Fruit fly (Drosophila melanogaster) whole organism, embryonic: Measurements from ENCODE around the gene CG5969.

Experiments used
- Antp ChIP-seq: fragments of 200-800 bp; sonication (Bioruptor generic); optimal IDR thresholded peaks from 3 replicates; lab custom pipeline; 2016; ENCODE audit warnings: missing biosample characterization, missing genetic modification characterization
- CG11504 ChIP-seq: fragments of 200-800 bp; sonication (Bioruptor generic); optimal IDR thresholded peaks from 3 replicates; lab custom pipeline; 2019; ENCODE audit warnings: missing biosample characterization, mild to moderate bottlenecking, missing genetic modification characterization, moderate library complexity
- CG12071 ChIP-seq: fragments of 200-800 bp; sonication (Bioruptor generic); optimal IDR thresholded peaks from 3 replicates; lab custom pipeline; 2018; ENCODE audit warnings: missing biosample characterization, mild to moderate bottlenecking, missing genetic modification characterization
- CG12659 ChIP-seq: fragments of 200-800 bp; sonication (Bioruptor generic); optimal IDR thresholded peaks from 3 replicates; lab custom pipeline; 2017; ENCODE audit warnings: mild to moderate bottlenecking, missing biosample characterization, missing genetic modification reagents, missing genetic modification characterization
- CG14014 ChIP-seq: fragments of 200-800 bp; sonication (Bioruptor generic); IDR thresholded peaks from 2 replicates; pipeline ENCODE4 v1.3.6; 2022; ENCODE audit warnings: missing biosample characterization, missing genetic modification characterization
- CG14965 ChIP-seq: fragments of 200-800 bp; sonication (Bioruptor generic); optimal IDR thresholded peaks from 2 replicates; lab custom pipeline; 2016; ENCODE audit warnings: missing biosample characterization, missing genetic modification characterization, borderline replicate concordance
- CG15011 ChIP-seq: fragments of 200-800 bp; sonication (Bioruptor generic); optimal IDR thresholded peaks from 3 replicates; lab custom pipeline; 2018; ENCODE audit warnings: missing biosample characterization, mild to moderate bottlenecking, missing genetic modification characterization
- CG1647 ChIP-seq: fragments of 200-800 bp; sonication (Bioruptor generic); optimal IDR thresholded peaks from 3 replicates; lab custom pipeline; 2016; ENCODE audit warnings: missing biosample characterization, missing genetic modification characterization
- CG16813 ChIP-seq: fragments of 200-800 bp; sonication (Bioruptor generic); IDR thresholded peaks from 3 replicates; pipeline ENCODE4 v1.3.6; 2022; ENCODE audit warnings: missing biosample characterization, missing genetic modification characterization; ENCODE audit not compliant: partially characterized antibody
- CG16863 ChIP-seq: fragments of 200-800 bp; sonication (Bioruptor generic); optimal IDR thresholded peaks from 3 replicates; lab custom pipeline; 2016; ENCODE audit warnings: missing biosample characterization, missing genetic modification characterization
- CG17568 ChIP-seq: fragments of 200-800 bp; sonication (Bioruptor generic); optimal IDR thresholded peaks from 2 replicates; lab custom pipeline; 2018; ENCODE audit warnings: missing biosample characterization, mild to moderate bottlenecking, missing genetic modification characterization, moderate library complexity
- CG18476 ChIP-seq: fragments of 200-800 bp; sonication (Bioruptor generic); optimal IDR thresholded peaks from 2 replicates; lab custom pipeline; 2016; ENCODE audit warnings: missing biosample characterization, mild to moderate bottlenecking, missing genetic modification characterization
- CG33213 ChIP-seq: fragments of 200-800 bp; sonication (Bioruptor generic); optimal IDR thresholded peaks from 3 replicates; lab custom pipeline; 2016; ENCODE audit warnings: missing biosample characterization, missing genetic modification characterization
- CG4820 ChIP-seq: fragments of 200-800 bp; sonication (Bioruptor generic); optimal IDR thresholded peaks from 3 replicates; lab custom pipeline; 2016; ENCODE audit warnings: missing biosample characterization, missing genetic modification characterization
- CG6683 ChIP-seq: fragments of 200-800 bp; sonication (Bioruptor generic); optimal IDR thresholded peaks from 2 replicates; lab custom pipeline; 2017; ENCODE audit warnings: missing biosample characterization, mild to moderate bottlenecking, missing genetic modification characterization, missing genetic modification reagents
- CG6854 ChIP-seq: fragments of 200-800 bp; sonication (Bioruptor generic); optimal IDR thresholded peaks from 3 replicates; lab custom pipeline; 2017; ENCODE audit warnings: missing biosample characterization, mild to moderate bottlenecking, missing genetic modification characterization
- CG8290 ChIP-seq, 3 experiments: fragments of 200-800 bp; sonication (Bioruptor generic); optimal IDR thresholded peaks; 2 replicates each; lab custom pipeline; 2016 to 2019; ENCODE audit warnings: missing biosample characterization in 3 of 3, missing genetic modification characterization in 3 of 3, mild to moderate bottlenecking in 2 of 3, moderate library complexity in 1 of 3
- CG8944 ChIP-seq: fragments of 200-800 bp; sonication (Bioruptor generic); optimal IDR thresholded peaks from 3 replicates; lab custom pipeline; 2016; ENCODE audit warnings: missing biosample characterization, missing genetic modification characterization
- CG9876 ChIP-seq: fragments of 200-800 bp; sonication (Bioruptor generic); optimal IDR thresholded peaks from 2 replicates; lab custom pipeline; 2016; ENCODE audit warnings: missing biosample characterization, missing genetic modification characterization
- CHES-1-like ChIP-seq: fragments of 200-800 bp; sonication (Bioruptor generic); optimal IDR thresholded peaks from 2 replicates; lab custom pipeline; 2016; ENCODE audit warnings: missing biosample characterization, missing genetic modification characterization
- Fer1 ChIP-seq: fragments of 200-800 bp; sonication (Bioruptor generic); optimal IDR thresholded peaks from 2 replicates; lab custom pipeline; 2017; ENCODE audit warnings: missing biosample characterization, mild to moderate bottlenecking, missing genetic modification characterization
- Fer3 ChIP-seq: fragments of 200-800 bp; sonication (Bioruptor generic); optimal IDR thresholded peaks from 2 replicates; lab custom pipeline; 2018; ENCODE audit warnings: missing biosample characterization, mild to moderate bottlenecking, missing genetic modification characterization, moderate library complexity
- GATAe ChIP-seq: fragments of 200-800 bp; sonication (Bioruptor generic); conservative IDR thresholded peaks from 2 replicates; pipeline ENCODE4 v1.3.6; 2022; ENCODE audit warnings: missing biosample characterization, missing genetic modification characterization
- Hey ChIP-seq: fragments of 200-800 bp; sonication (Bioruptor generic); optimal IDR thresholded peaks from 3 replicates; lab custom pipeline; 2018; ENCODE audit warnings: missing biosample characterization, mild to moderate bottlenecking, missing genetic modification characterization
- Hr78 ChIP-seq, 2 experiments: fragments of 200-800 bp in 1 of 2; fragments of >200 bp in 1 of 2; sonication (Bioruptor generic) in 1 of 2; optimal IDR thresholded peaks; 2 replicates each; lab custom pipeline; 2017 to 2019; ENCODE audit warnings: missing biosample characterization in 2 of 2, missing genetic modification characterization in 2 of 2, mild to moderate bottlenecking in 1 of 2, moderate library complexity in 1 of 2
- Sin3A ChIP-seq: fragments of >200 bp; optimal IDR thresholded peaks from 2 replicates; lab custom pipeline; 2018
- Sry-δ ChIP-seq: fragments of 200-800 bp; sonication (Bioruptor generic); optimal IDR thresholded peaks from 2 replicates; lab custom pipeline; 2016; ENCODE audit warnings: missing biosample characterization, missing genetic modification characterization
- Trl ChIP-seq, 3 experiments: fragments of >200 bp in 2 of 3; fragments of 200-800 bp in 1 of 3; sonication (Bioruptor generic) in 1 of 3; optimal IDR thresholded peaks; 2 replicates in 1 of 3; 3 replicates in 2 of 3; lab custom pipeline; 2016 to 2017; ENCODE audit warnings: missing biosample characterization in 1 of 3, missing genetic modification characterization in 1 of 3
- ap ChIP-seq: fragments of 200-800 bp; sonication (Bioruptor generic); IDR thresholded peaks from 2 replicates; pipeline ENCODE4 v1.3.6; 2022; ENCODE audit warnings: missing biosample characterization, missing genetic modification characterization
- bigmax ChIP-seq: fragments of 200-800 bp; sonication (Bioruptor generic); optimal IDR thresholded peaks from 2 replicates; lab custom pipeline; 2018; ENCODE audit warnings: missing biosample characterization, mild to moderate bottlenecking, missing genetic modification characterization
- chif ChIP-seq, 2 experiments: fragments of 200-800 bp; sonication (Bioruptor generic); optimal IDR thresholded peaks; 3 replicates each; lab custom pipeline; 2016; ENCODE audit warnings: missing biosample characterization in 2 of 2, missing genetic modification characterization in 2 of 2
- gcm ChIP-seq: fragments of 200-800 bp; sonication (Bioruptor generic); optimal IDR thresholded peaks from 2 replicates; lab custom pipeline; 2019; ENCODE audit warnings: missing biosample characterization, mild to moderate bottlenecking, missing genetic modification characterization, moderate library complexity
- gfzf ChIP-seq: fragments of 200-800 bp; sonication (Bioruptor generic); optimal IDR thresholded peaks from 2 replicates; lab custom pipeline; 2016; ENCODE audit warnings: missing biosample characterization, mild to moderate bottlenecking, missing genetic modification characterization, moderate library complexity
- gro ChIP-seq: fragments of 200-800 bp; sonication (Bioruptor generic); optimal IDR thresholded peaks from 2 replicates; lab custom pipeline; 2016; ENCODE audit warnings: missing biosample characterization, missing genetic modification characterization
- hbn ChIP-seq: fragments of 200-800 bp; sonication (Bioruptor generic); IDR thresholded peaks from 2 replicates; pipeline ENCODE4 v1.3.6; 2022; ENCODE audit warnings: missing biosample characterization, missing genetic modification characterization; ENCODE audit not compliant: partially characterized antibody
- lab ChIP-seq: fragments of 200-800 bp; sonication (Bioruptor generic); optimal IDR thresholded peaks from 3 replicates; lab custom pipeline; 2017; ENCODE audit warnings: missing biosample characterization, missing genetic modification characterization, mild to moderate bottlenecking, moderate library complexity, missing genetic modification reagents
- nerfin-1 ChIP-seq: fragments of 200-800 bp; sonication (Bioruptor generic); optimal IDR thresholded peaks from 3 replicates; lab custom pipeline; 2019; ENCODE audit warnings: missing biosample characterization, mild to moderate bottlenecking, missing genetic modification characterization, moderate library complexity
- pb ChIP-seq: fragments of 200-800 bp; sonication (Bioruptor generic); optimal IDR thresholded peaks from 3 replicates; lab custom pipeline; 2016; ENCODE audit warnings: missing biosample characterization, missing genetic modification characterization
- peb ChIP-seq: fragments of 200-800 bp; sonication (Bioruptor generic); IDR thresholded peaks from 2 replicates; pipeline ENCODE4 v1.3.6; 2022; ENCODE audit warnings: missing biosample characterization, missing genetic modification characterization
- pnt ChIP-seq: fragments of 200-800 bp; sonication (Bioruptor generic); optimal IDR thresholded peaks from 3 replicates; lab custom pipeline; 2016; ENCODE audit warnings: missing biosample characterization, missing genetic modification characterization
- sc ChIP-seq, 3 experiments: fragments of >200 bp in 2 of 3; fragments of 200-800 bp in 1 of 3; sonication (Bioruptor generic) in 1 of 3; optimal IDR thresholded peaks; 2 replicates in 2 of 3; 3 replicates in 1 of 3; lab custom pipeline; 2017; ENCODE audit warnings: mild to moderate bottlenecking in 1 of 3, missing biosample characterization in 1 of 3, missing genetic modification characterization in 1 of 3, missing genetic modification reagents in 1 of 3
- seq ChIP-seq: fragments of 200-800 bp; sonication (Bioruptor generic); IDR thresholded peaks from 2 replicates; pipeline ENCODE4 v1.3.6; 2022; ENCODE audit warnings: missing biosample characterization, missing genetic modification characterization
- tin ChIP-seq: fragments of 200-800 bp; sonication (Bioruptor generic); optimal IDR thresholded peaks from 3 replicates; lab custom pipeline; 2016; ENCODE audit warnings: missing biosample characterization, missing genetic modification characterization
- toy ChIP-seq: fragments of 200-800 bp; sonication (Bioruptor generic); IDR thresholded peaks from 2 replicates; pipeline ENCODE4 v1.3.6; 2022; ENCODE audit warnings: missing biosample characterization, missing genetic modification characterization
- vfl ChIP-seq: fragments of 200-800 bp; sonication (Bioruptor generic); optimal IDR thresholded peaks from 2 replicates; lab custom pipeline; 2016; ENCODE audit warnings: missing biosample characterization, missing genetic modification characterization
- vnd ChIP-seq: fragments of 200-800 bp; sonication (Bioruptor generic); IDR thresholded peaks from 3 replicates; pipeline ENCODE4 v1.3.6; 2022; ENCODE audit warnings: missing biosample characterization, missing genetic modification characterization; ENCODE audit not compliant: partially characterized antibody
- wdn ChIP-seq: fragments of 200-800 bp; sonication (Bioruptor generic); IDR thresholded peaks from 2 replicates; pipeline ENCODE4 v1.3.6; 2022; ENCODE audit warnings: missing biosample characterization, missing genetic modification characterization

The CG5969 gene

dm6 chr3L:20497124-20497996 is 23.8 kb downstream of the CG5969 start, which contains the start of gene CG32425 (continued):
- no peak for TF ChIP-seq CG1647 (GFP tag; lab: Kevin White, UChicago)
- TF ChIP-seq ap (GFP tag; lab: Robert Waterston, UW): no peak
- TF ChIP-seq CG11504 (tag; lab: Kevin White, UChicago): peak; percentile 46
- TF ChIP-seq chif (GFP tag; optimal IDR thresholded peaks at IDR 0.05; lab: Kevin White, UChicago): no peak
- peak; percentile 47 for TF ChIP-seq gfzf
- TF ChIP-seq vnd (GFP tag; lab: Robert Waterston, UW): no peak
- TF ChIP-seq seq: no peak
- TF ChIP-seq CG12071 (GFP tag; lab: Kevin White, UChicago): no peak
- no peak for TF ChIP-seq CG4820
- no peak for TF ChIP-seq CG9876 (GFP tag; lab: Kevin White, UChicago)
- no peak for TF ChIP-seq GATAe (GFP tag; lab: Robert Waterston, UW)
- no peak for TF ChIP-seq pnt (GFP tag; lab: Kevin White, UChicago)
- TF ChIP-seq Antp (GFP tag; lab: Kevin White, UChicago): no peak
- TF ChIP-seq Sry-δ (GFP tag; lab: Kevin White, UChicago): no peak
- peak; percentile 33 for TF ChIP-seq Fer3 (tag; lab: Kevin White, UChicago)
- no peak for TF ChIP-seq CG8290 (GFP tag; optimal IDR thresholded peaks at IDR 0.05; lab: Kevin White, UChicago)
- TF ChIP-seq CG8290 (tag; optimal IDR thresholded peaks at IDR 0.05; lab: Kevin White, UChicago): peak in 1 of 2 experiments; percentile 1
- TF ChIP-seq Trl (optimal IDR thresholded peaks at IDR 0.05; lab: Kevin White, UChicago): peak in 1 of 2 experiments; percentile 32
- TF ChIP-seq Trl (GFP tag; optimal IDR thresholded peaks at IDR 0.05; lab: Kevin White, UChicago): no peak
- no peak for TF ChIP-seq CG16863 (GFP tag; lab: Kevin White, UChicago)
- no peak for TF ChIP-seq Sin3A
- no peak for TF ChIP-seq peb (GFP tag; lab: Robert Waterston, UW)
- TF ChIP-seq lab (GFP tag; lab: Kevin White, UChicago): peak; percentile 39
- TF ChIP-seq tin (GFP tag; lab: Kevin White, UChicago): peak; percentile 5
- no peak for TF ChIP-seq Hey (tag; lab: Kevin White, UChicago)
- TF ChIP-seq CG15011 (GFP tag; lab: Kevin White, UChicago): no peak
- TF ChIP-seq sc (optimal IDR thresholded peaks at IDR 0.05; lab: Kevin White, UChicago): no peak
- no peak for TF ChIP-seq sc (GFP tag; optimal IDR thresholded peaks at IDR 0.05; lab: Kevin White, UChicago)
- no peak for TF ChIP-seq wdn (GFP tag; lab: Robert Waterston, UW)
- no peak for TF ChIP-seq CG6683 (GFP tag; lab: Kevin White, UChicago)
- peak in 1 of 2 experiments; percentile 63 for TF ChIP-seq Hr78 (GFP tag; optimal IDR thresholded peaks at IDR 0.05; lab: Kevin White, UChicago)
- TF ChIP-seq CHES-1-like (GFP tag; lab: Kevin White, UChicago): no peak
- TF ChIP-seq CG8944 (GFP tag; lab: Kevin White, UChicago): no peak
- no peak for TF ChIP-seq CG16813 (GFP tag; lab: Robert Waterston, UW)
- TF ChIP-seq CG6854 (GFP tag; lab: Kevin White, UChicago): no peak
- no peak for TF ChIP-seq hbn (GFP tag; lab: Robert Waterston, UW)
- TF ChIP-seq CG17568 (GFP tag; lab: Kevin White, UChicago): no peak
- TF ChIP-seq toy (GFP tag; lab: Robert Waterston, UW): no peak
- peak; percentile 36 for TF ChIP-seq gro
- peak; percentile 8 for TF ChIP-seq nerfin-1 (tag; lab: Kevin White, UChicago)
- no peak for TF ChIP-seq CG14014 (GFP tag; lab: Robert Waterston, UW)
- TF ChIP-seq vfl: no peak
- TF ChIP-seq CG14965: no peak
- peak; percentile 34 for TF ChIP-seq CG33213
- peak; percentile 55 for TF ChIP-seq CG12659 (GFP tag; lab: Kevin White, UChicago)
- no peak for TF ChIP-seq pb (GFP tag; lab: Kevin White, UChicago)
- no peak for TF ChIP-seq gcm (GFP tag; lab: Kevin White, UChicago)
- TF ChIP-seq Fer1: peak; percentile 37
- peak; percentile 27 for TF ChIP-seq bigmax
- no peak for TF ChIP-seq CG18476 (GFP tag; lab: Kevin White, UChicago)
